Worm (Caenorhabditis elegans): ENCODE measurements around the gene fbxb-85.

fbxb-85 gene

ce11 chrIII:10848858-10849257, at the start of gene fbxb-85, which contains the start of gene hex-3:
fbxb-85 (minus strand) TSS chrIII:10848963.
hex-3 (plus strand) TSS chrIII:10849222.
- TF ChIP-seq unc-62 (GFP tag; optimal IDR thresholded peaks at IDR 0.05): no peak

- no peak for TF ChIP-seq unc-62 (GFP tag; optimal IDR thresholded peaks at IDR 0.05)
Measured at ce11 chrIII:10895817-10896413, 47.2 kb upstream of the fbxb-85 start, which contains the start of gene com-1. com-1 (plus strand) TSS chrIII:10896363.

ce11 chrIII:10894220-10894619, 45.5 kb upstream of the fbxb-85 start, which contains the start of gene fbxb-87:
fbxb-87 (plus strand) TSS chrIII:10894520.
- TF ChIP-seq unc-62 (GFP tag; optimal IDR thresholded peaks at IDR 0.05): no peak

- no peak for TF ChIP-seq unc-62 (GFP tag; optimal IDR thresholded peaks at IDR 0.05)
Measured at ce11 chrIII:10888824-10889223, 40.1 kb upstream of the fbxb-85 start.

ce11 chrIII:10881996-10882395, 33.2 kb upstream of the fbxb-85 start:
- TF ChIP-seq unc-62 (GFP tag; optimal IDR thresholded peaks at IDR 0.05): no peak

- TF ChIP-seq unc-62 (GFP tag; optimal IDR thresholded peaks at IDR 0.05): no peak
Measured at ce11 chrIII:10881462-10881861, 32.7 kb upstream of the fbxb-85 start, which contains the start of gene athp-1. athp-1 (plus strand) TSS chrIII:10881766.

ce11 chrIII:10880083-10880482, 31.3 kb upstream of the fbxb-85 start, which contains the start of gene C44B9.3:
C44B9.3 (minus strand) TSS chrIII:10880183.
- TF ChIP-seq unc-62 (GFP tag; optimal IDR thresholded peaks at IDR 0.05): no peak

ce11 chrIII:10877542-10877941, 28.8 kb upstream of the fbxb-85 start:
- no peak for TF ChIP-seq unc-62 (GFP tag; optimal IDR thresholded peaks at IDR 0.05)

- TF ChIP-seq unc-62 (GFP tag; optimal IDR thresholded peaks at IDR 0.05): no peak
Measured at ce11 chrIII:10875132-10875531, 26.4 kb upstream of the fbxb-85 start, which contains the start of gene C44B9.2. C44B9.2 (plus strand) TSS chrIII:10875432.

ce11 chrIII:10870814-10871213, 22.1 kb upstream of the fbxb-85 start:
- TF ChIP-seq unc-62 (GFP tag; optimal IDR thresholded peaks at IDR 0.05): no peak

- TF ChIP-seq unc-62 (GFP tag; optimal IDR thresholded peaks at IDR 0.05): no peak
Measured at ce11 chrIII:10870161-10870560, 21.4 kb upstream of the fbxb-85 start.

- no peak for TF ChIP-seq unc-62 (GFP tag; optimal IDR thresholded peaks at IDR 0.05)
Measured at ce11 chrIII:10869595-10869994, 20.8 kb upstream of the fbxb-85 start.

- TF ChIP-seq unc-62 (GFP tag; optimal IDR thresholded peaks at IDR 0.05): no peak
Measured at ce11 chrIII:10868653-10869392, 20.1 kb upstream of the fbxb-85 start, which contains the start of the genes cey-4 and vps-50. cey-4 (minus strand) TSS chrIII:10868703. vps-50 (plus strand) TSS chrIII:10869193.

ce11 chrIII:10867086-10867485, 18.3 kb upstream of the fbxb-85 start:
- TF ChIP-seq unc-62 (GFP tag; optimal IDR thresholded peaks at IDR 0.05): no peak

ce11 chrIII:10861375-10861774, 12.6 kb upstream of the fbxb-85 start:
- TF ChIP-seq unc-62 (GFP tag; optimal IDR thresholded peaks at IDR 0.05): no peak

ce11 chrIII:10857984-10858383, 9.2 kb upstream of the fbxb-85 start, which contains the start of gene oxi-1:
oxi-1 (plus strand) TSS chrIII:10858284.
- no peak for TF ChIP-seq unc-62 (GFP tag; optimal IDR thresholded peaks at IDR 0.05)

ce11 chrIII:10856830-10857229, 8.1 kb upstream of the fbxb-85 start:
- TF ChIP-seq unc-62 (GFP tag; optimal IDR thresholded peaks at IDR 0.05): no peak

Measured in whole organism, dauer.